Worm (Caenorhabditis elegans): ENCODE results near the gene srh-293.

DNA sequence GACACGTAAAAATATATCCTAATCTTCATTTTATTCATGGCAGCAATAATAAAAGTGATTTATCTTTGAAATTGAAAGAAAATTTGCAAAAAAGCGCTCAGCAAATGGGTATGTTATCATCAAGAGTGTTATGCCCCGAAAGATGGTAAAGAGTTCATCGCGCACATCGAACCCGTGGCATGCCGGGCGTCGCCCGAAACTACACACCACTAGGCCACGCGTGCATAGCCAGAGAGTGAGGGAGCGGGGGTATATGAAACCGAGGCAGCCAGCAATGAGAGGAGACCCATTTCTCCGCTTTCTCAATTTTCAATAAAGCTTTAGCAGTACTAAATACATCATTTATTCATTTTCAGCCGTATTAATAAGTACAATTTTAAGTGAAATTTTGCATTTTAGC, 7.8 kb downstream of the srh-293 start:
- TF ChIP-seq nhr-23 (tag; optimal IDR thresholded peaks at IDR 0.05), result no peak
- TF ChIP-seq mab-5 (tag; optimal IDR thresholded peaks at IDR 0.05), result no peak
- TF ChIP-seq ztf-4 (tag; optimal IDR thresholded peaks at IDR 0.05), result no peak
- TF ChIP-seq nhr-25 (tag; optimal IDR thresholded peaks at IDR 0.05), result no peak
